Fruit fly (Drosophila melanogaster) whole organism, prepupa: Measurements from ENCODE around the gene unc-4.

Source experiments
- Blimp-1 ChIP-seq: fragments of 200-800 bp; sonication (Bioruptor generic); optimal IDR thresholded peaks from 3 replicates; lab custom pipeline; 2017; ENCODE audit warnings: missing biosample characterization, missing genetic modification characterization, mild to moderate bottlenecking, moderate library complexity, missing genetic modification reagents
- CG10631 ChIP-seq: fragments of 200-800 bp; sonication (Bioruptor generic); optimal IDR thresholded peaks from 2 replicates; lab custom pipeline; 2016; ENCODE audit warnings: missing biosample characterization, missing genetic modification characterization
- CG10669 ChIP-seq: fragments of 200-800 bp; sonication (Bioruptor generic); optimal IDR thresholded peaks from 3 replicates; lab custom pipeline; 2018; ENCODE audit warnings: missing biosample characterization, mild to moderate bottlenecking, missing genetic modification characterization, moderate library complexity
- CG11294 ChIP-seq: fragments of 200-800 bp; sonication (Bioruptor generic); IDR thresholded peaks from 2 replicates; pipeline ENCODE4 v1.3.6; 2022; ENCODE audit warnings: missing biosample characterization, missing genetic modification characterization
- CG11762 ChIP-seq: fragments of 200-800 bp; sonication (Bioruptor generic); optimal IDR thresholded peaks from 3 replicates; lab custom pipeline; 2016; ENCODE audit warnings: missing biosample characterization, missing genetic modification characterization; ENCODE audit not compliant: insufficient read depth
- CG11902 ChIP-seq: fragments of 200-800 bp; sonication (Bioruptor generic); optimal IDR thresholded peaks from 3 replicates; lab custom pipeline; 2016; ENCODE audit warnings: missing biosample characterization, missing genetic modification characterization
- CG15336 ChIP-seq: fragments of 200-800 bp; sonication (Bioruptor generic); IDR thresholded peaks from 2 replicates; pipeline ENCODE4 v1.3.6; 2022; ENCODE audit warnings: missing biosample characterization, missing genetic modification characterization
- CG1621 ChIP-seq: fragments of 200-800 bp; sonication (Bioruptor generic); optimal IDR thresholded peaks from 3 replicates; lab custom pipeline; 2018; ENCODE audit warnings: missing biosample characterization, mild to moderate bottlenecking, missing genetic modification characterization
- CG16779 ChIP-seq: fragments of 200-800 bp; sonication (Bioruptor generic); optimal IDR thresholded peaks from 3 replicates; lab custom pipeline; 2017; ENCODE audit warnings: missing biosample characterization, mild to moderate bottlenecking, missing genetic modification characterization
- CG3032 ChIP-seq: fragments of 200-800 bp; optimal IDR thresholded peaks from 2 replicates; lab custom pipeline; 2019; ENCODE audit warnings: missing biosample characterization, mild to moderate bottlenecking, missing genetic modification characterization, moderate library complexity
- CG31627 ChIP-seq: fragments of 200-800 bp; sonication (Bioruptor generic); optimal IDR thresholded peaks from 3 replicates; lab custom pipeline; 2016; ENCODE audit warnings: missing biosample characterization, missing genetic modification characterization
- CG32006 ChIP-seq: fragments of 200-800 bp; sonication (Bioruptor generic); optimal IDR thresholded peaks from 3 replicates; lab custom pipeline; 2017; ENCODE audit warnings: missing biosample characterization, mild to moderate bottlenecking, missing genetic modification characterization
- CG34406 ChIP-seq: fragments of 200-800 bp; sonication (Bioruptor generic); optimal IDR thresholded peaks from 3 replicates; lab custom pipeline; 2016; ENCODE audit warnings: missing biosample characterization, missing genetic modification characterization
- CG4318 ChIP-seq: fragments of 200-800 bp; sonication (Bioruptor generic); optimal IDR thresholded peaks from 3 replicates; lab custom pipeline; 2017; ENCODE audit warnings: missing biosample characterization, mild to moderate bottlenecking, missing genetic modification characterization
- CG6163 ChIP-seq: fragments of 200-800 bp; sonication (Bioruptor generic); IDR thresholded peaks from 3 replicates; pipeline ENCODE4 v1.3.6; 2022; ENCODE audit warnings: missing biosample characterization, missing genetic modification characterization
- CG6276 ChIP-seq: fragments of 200-800 bp; sonication (Bioruptor generic); optimal IDR thresholded peaks from 2 replicates; lab custom pipeline; 2017; ENCODE audit warnings: missing biosample characterization, mild to moderate bottlenecking, missing genetic modification characterization
- CG6792 ChIP-seq: fragments of 200-800 bp; sonication (Bioruptor generic); optimal IDR thresholded peaks from 3 replicates; lab custom pipeline; 2016; ENCODE audit warnings: missing biosample characterization, missing genetic modification characterization
- CG6808 ChIP-seq: fragments of 200-800 bp; sonication (Bioruptor generic); optimal IDR thresholded peaks from 3 replicates; lab custom pipeline; 2017; ENCODE audit warnings: missing biosample characterization, missing genetic modification characterization, mild to moderate bottlenecking, moderate library complexity, missing genetic modification reagents
- CG6854 ChIP-seq: fragments of 200-800 bp; sonication (Bioruptor generic); optimal IDR thresholded peaks from 2 replicates; lab custom pipeline; 2017; ENCODE audit warnings: missing biosample characterization, mild to moderate bottlenecking, missing genetic modification characterization
- CG7368 ChIP-seq: fragments of 200-800 bp; sonication (Bioruptor generic); optimal IDR thresholded peaks from 3 replicates; lab custom pipeline; 2016; ENCODE audit warnings: missing biosample characterization, missing genetic modification characterization
- CG8119 ChIP-seq: fragments of 200-800 bp; sonication (Bioruptor generic); IDR thresholded peaks from 3 replicates; pipeline ENCODE4 v1.3.6; 2022; ENCODE audit warnings: missing biosample characterization, missing genetic modification characterization
- CG8319 ChIP-seq: fragments of 200-800 bp; sonication (Bioruptor generic); optimal IDR thresholded peaks from 3 replicates; lab custom pipeline; 2016; ENCODE audit warnings: missing biosample characterization, missing genetic modification characterization
- CG8632 ChIP-seq: fragments of 200-800 bp; sonication (Bioruptor generic); optimal IDR thresholded peaks from 3 replicates; lab custom pipeline; 2016; ENCODE audit warnings: missing biosample characterization, missing genetic modification characterization
- Eip75B ChIP-seq: fragments of 200-800 bp; sonication (Bioruptor generic); optimal IDR thresholded peaks from 3 replicates; lab custom pipeline; 2016; ENCODE audit warnings: missing biosample characterization, missing genetic modification characterization
- Eip78C ChIP-seq: fragments of 200-800 bp; sonication (Bioruptor generic); peaks from one replicate; lab custom pipeline; 2016; ENCODE audit warnings: missing biosample characterization, missing genetic modification characterization
- Eip93F ChIP-seq: fragments of 200-800 bp; sonication (Bioruptor generic); optimal IDR thresholded peaks from 2 replicates; lab custom pipeline; 2016; ENCODE audit warnings: missing biosample characterization, mild to moderate bottlenecking, missing genetic modification characterization
- Ets96B ChIP-seq: fragments of 200-800 bp; optimal IDR thresholded peaks from 2 replicates; lab custom pipeline; 2019; ENCODE audit warnings: missing biosample characterization, mild to moderate bottlenecking, missing genetic modification characterization, moderate library complexity
- Gug ChIP-seq: fragments of 200-800 bp; sonication (Bioruptor generic); IDR thresholded peaks from 2 replicates; pipeline ENCODE4 v1.3.6; 2022; ENCODE audit warnings: missing biosample characterization, missing genetic modification characterization
- Hr39 ChIP-seq: fragments of 200-800 bp; sonication (Bioruptor generic); optimal IDR thresholded peaks from 2 replicates; lab custom pipeline; 2016; ENCODE audit warnings: missing biosample characterization, missing genetic modification characterization
- Hr4 ChIP-seq: fragments of 200-800 bp; sonication (Bioruptor generic); optimal IDR thresholded peaks from 3 replicates; lab custom pipeline; 2016; ENCODE audit warnings: missing biosample characterization, missing genetic modification characterization
- Lpt ChIP-seq: fragments of 200-800 bp; sonication (Bioruptor generic); optimal IDR thresholded peaks from 3 replicates; lab custom pipeline; 2016; ENCODE audit warnings: missing biosample characterization, missing genetic modification characterization
- Met ChIP-seq: fragments of 200-800 bp; sonication (Bioruptor generic); optimal IDR thresholded peaks from 3 replicates; lab custom pipeline; 2016; ENCODE audit warnings: missing biosample characterization, missing genetic modification characterization
- Smox ChIP-seq: fragments of 200-800 bp; sonication (Bioruptor generic); optimal IDR thresholded peaks from 3 replicates; lab custom pipeline; 2016; ENCODE audit warnings: missing biosample characterization, missing genetic modification characterization
- Sox102F ChIP-seq: fragments of 200-800 bp; sonication (Bioruptor generic); optimal IDR thresholded peaks from 2 replicates; lab custom pipeline; 2016; ENCODE audit warnings: missing biosample characterization, mild to moderate bottlenecking, missing genetic modification characterization
- Sox14 ChIP-seq: fragments of 200-800 bp; sonication (Bioruptor generic); optimal IDR thresholded peaks from 3 replicates; lab custom pipeline; 2016; ENCODE audit warnings: missing biosample characterization, missing genetic modification characterization
- Sox15 ChIP-seq: fragments of 200-800 bp; sonication (Bioruptor generic); optimal IDR thresholded peaks from 3 replicates; lab custom pipeline; 2016; ENCODE audit warnings: missing biosample characterization, missing genetic modification characterization
- acj6 ChIP-seq: fragments of 200-800 bp; sonication (Bioruptor generic); optimal IDR thresholded peaks from 3 replicates; lab custom pipeline; 2016; ENCODE audit warnings: missing biosample characterization, missing genetic modification characterization
- cyc ChIP-seq: fragments of 200-800 bp; sonication (Bioruptor generic); optimal IDR thresholded peaks from 3 replicates; lab custom pipeline; 2016; ENCODE audit warnings: missing biosample characterization, missing genetic modification characterization
- eg ChIP-seq: fragments of 200-800 bp; sonication (Bioruptor generic); IDR thresholded peaks from 3 replicates; pipeline ENCODE4 v1.3.6; 2022; ENCODE audit warnings: missing biosample characterization, missing genetic modification characterization
- esn ChIP-seq: fragments of 200-800 bp; sonication (Bioruptor generic); optimal IDR thresholded peaks from 2 replicates; lab custom pipeline; 2016; ENCODE audit warnings: missing biosample characterization, mild to moderate bottlenecking, missing genetic modification characterization, moderate library complexity
- fd59A ChIP-seq: fragments of 200-800 bp; sonication (Bioruptor generic); optimal IDR thresholded peaks from 2 replicates; lab custom pipeline; 2017; ENCODE audit warnings: missing biosample characterization, mild to moderate bottlenecking, missing genetic modification characterization, missing genetic modification reagents
- fd85E ChIP-seq: fragments of 200-800 bp; sonication (Bioruptor generic); optimal IDR thresholded peaks from 3 replicates; lab custom pipeline; 2016; ENCODE audit warnings: missing biosample characterization, missing genetic modification characterization
- fkh ChIP-seq: fragments of 200-800 bp; sonication (Bioruptor generic); optimal IDR thresholded peaks from 3 replicates; lab custom pipeline; 2017; ENCODE audit warnings: missing biosample characterization, mild to moderate bottlenecking, missing genetic modification characterization, moderate library complexity
- lz ChIP-seq: fragments of 200-800 bp; sonication (Bioruptor generic); optimal IDR thresholded peaks from 3 replicates; lab custom pipeline; 2016; ENCODE audit warnings: missing biosample characterization, missing genetic modification characterization
- pdm3 ChIP-seq: fragments of 200-800 bp; sonication (Bioruptor generic); optimal IDR thresholded peaks from 3 replicates; lab custom pipeline; 2016; ENCODE audit warnings: missing biosample characterization, missing genetic modification characterization
- salr ChIP-seq, 2 experiments: fragments of 200-800 bp; sonication (Bioruptor generic); optimal IDR thresholded peaks; 3 replicates each; lab custom pipeline; 2016 to 2018; ENCODE audit warnings: missing biosample characterization in 2 of 2, missing genetic modification characterization in 2 of 2, mild to moderate bottlenecking in 1 of 2
- spab ChIP-seq: fragments of 200-800 bp; sonication (Bioruptor generic); optimal IDR thresholded peaks from 2 replicates; lab custom pipeline; 2017; ENCODE audit warnings: missing biosample characterization, mild to moderate bottlenecking, missing genetic modification characterization, missing genetic modification reagents
- ss ChIP-seq, 2 experiments: fragments of 200-800 bp; sonication (Bioruptor generic); optimal IDR thresholded peaks; 2 replicates in 1 of 2; 3 replicates in 1 of 2; lab custom pipeline; 2017 to 2018; ENCODE audit warnings: mild to moderate bottlenecking in 2 of 2, missing biosample characterization in 2 of 2, missing genetic modification characterization in 2 of 2, moderate library complexity in 1 of 2
- svp ChIP-seq: fragments of 200-800 bp; sonication (Bioruptor generic); peaks from one replicate; lab custom pipeline; 2016; ENCODE audit warnings: missing biosample characterization, missing genetic modification characterization
- vri ChIP-seq: fragments of 200-800 bp; sonication (Bioruptor generic); optimal IDR thresholded peaks from 3 replicates; lab custom pipeline; 2016; ENCODE audit warnings: missing biosample characterization, mild to moderate bottlenecking, missing genetic modification characterization

The unc-4 gene

dm6 chrX:17802353-17803121, 34.2 kb downstream of the unc-4 start:
- peak; percentile 25 to 78 for TF ChIP-seq salr (GFP tag; optimal IDR thresholded peaks at IDR 0.05; lab: Kevin White, UChicago)
- TF ChIP-seq cyc (GFP tag; lab: Kevin White, UChicago): peak; percentile 79
- peak; percentile 44 for TF ChIP-seq CG16779
- TF ChIP-seq Sox14: peak; percentile 84
- TF ChIP-seq CG34406 (GFP tag; lab: Kevin White, UChicago): peak; percentile 76
- TF ChIP-seq Hr39 (GFP tag; lab: Kevin White, UChicago): peak; percentile 84
- peak; percentile 36 for TF ChIP-seq Eip93F
- TF ChIP-seq CG32006 (GFP tag; lab: Kevin White, UChicago): peak; percentile 84
- peak; percentile 56 for TF ChIP-seq Blimp-1 (GFP tag; lab: Kevin White, UChicago)
- peak; percentile 37; the same call in 1 of the 3 replicates for TF ChIP-seq eg (GFP tag; lab: Robert Waterston, UW)
- peak; percentile 69 for TF ChIP-seq CG7368 (GFP tag; lab: Kevin White, UChicago)
- TF ChIP-seq pdm3 (GFP tag; lab: Kevin White, UChicago): peak; percentile 80
- peak; percentile 57 for TF ChIP-seq Ets96B
- peak; percentile 76 for TF ChIP-seq CG6792 (GFP tag; lab: Kevin White, UChicago)
- TF ChIP-seq Met: peak; percentile 82
- peak; percentile 8 for TF ChIP-seq fd85E (GFP tag; lab: Kevin White, UChicago)
- TF ChIP-seq CG8632: peak; percentile 79
- TF ChIP-seq Lpt (GFP tag; lab: Kevin White, UChicago): peak; percentile 49
- TF ChIP-seq CG6808: peak; percentile 74
- TF ChIP-seq CG15336 (GFP tag; lab: Robert Waterston, UW): peak; percentile 76
- peak; percentile 71 to 77 for TF ChIP-seq ss (GFP tag; optimal IDR thresholded peaks at IDR 0.05; lab: Kevin White, UChicago)
- no peak for TF ChIP-seq fkh
- peak; percentile 64 for TF ChIP-seq CG11902
- peak; percentile 47 for TF ChIP-seq CG3032 (tag; lab: Kevin White, UChicago)
- peak; percentile 68 for TF ChIP-seq CG6276
- TF ChIP-seq esn (GFP tag; lab: Kevin White, UChicago): peak; percentile 86
- TF ChIP-seq CG11762 (GFP tag; lab: Kevin White, UChicago): peak; percentile 61
- TF ChIP-seq CG10669 (GFP tag; lab: Kevin White, UChicago): peak; percentile 80
- TF ChIP-seq CG1621 (tag; lab: Kevin White, UChicago): peak; percentile 58
- no peak for TF ChIP-seq CG11294
- peak; percentile 95 for TF ChIP-seq Eip78C
- peak; percentile 58 for TF ChIP-seq CG6163 (GFP tag; lab: Robert Waterston, UW)
- peak; percentile 54 for TF ChIP-seq CG8319 (GFP tag; lab: Kevin White, UChicago)
- TF ChIP-seq fd59A: peak; percentile 75
- peak; percentile 85 for TF ChIP-seq lz (GFP tag; lab: Kevin White, UChicago)
- peak; percentile 60 for TF ChIP-seq spab
- TF ChIP-seq Hr4 (GFP tag; lab: Kevin White, UChicago): peak; percentile 71
- peak; percentile 80 for TF ChIP-seq Sox102F
- TF ChIP-seq Smox (GFP tag; lab: Kevin White, UChicago): peak; percentile 84
- peak; percentile 80 for TF ChIP-seq CG31627 (GFP tag; lab: Kevin White, UChicago)
- peak; percentile 70 for TF ChIP-seq CG4318 (GFP tag; lab: Kevin White, UChicago)
- peak; percentile 82 for TF ChIP-seq acj6
- TF ChIP-seq CG10631 (GFP tag; lab: Kevin White, UChicago): peak; percentile 78
- peak; percentile 34; the same call in 1 of the 2 replicates for TF ChIP-seq Gug
- peak; percentile 69 for TF ChIP-seq vri (GFP tag; lab: Kevin White, UChicago)
- peak; percentile 86 for TF ChIP-seq svp (GFP tag; lab: Kevin White, UChicago)
- peak; percentile 38 for TF ChIP-seq CG6854
- TF ChIP-seq Eip75B: peak; percentile 70
- peak; percentile 80 for TF ChIP-seq CG8119 (GFP tag; lab: Robert Waterston, UW)
- TF ChIP-seq Sox15 (GFP tag; lab: Kevin White, UChicago): peak; percentile 64
